Fruit fly (Drosophila melanogaster) whole organism, wandering third instar larva: ENCODE measurements around the gene Nfs1.

Experiments
- Abd-B ChIP-seq: fragments of >200 bp; optimal IDR thresholded peaks from 2 replicates; lab custom pipeline; 2017; ENCODE audit warnings: missing biosample characterization, missing genetic modification characterization
- Dfd ChIP-seq: fragments of >200 bp; optimal IDR thresholded peaks from 2 replicates; lab custom pipeline; 2017; ENCODE audit warnings: missing biosample characterization, missing genetic modification characterization
- Mio ChIP-seq: sonication (Bioruptor generic); optimal IDR thresholded peaks from 2 replicates; lab custom pipeline; 2016; ENCODE audit warnings: missing biosample characterization, missing genetic modification characterization
- Myc ChIP-seq: fragments of >200 bp; optimal IDR thresholded peaks from 2 replicates; lab custom pipeline; 2017
- OdsH ChIP-seq: fragments of 200-800 bp; sonication (Bioruptor generic); optimal IDR thresholded peaks from 2 replicates; lab custom pipeline; 2016; ENCODE audit warnings: missing biosample characterization, mild to moderate bottlenecking, missing genetic modification characterization
- Rel ChIP-seq, 2 experiments: fragments of 200-800 bp; sonication (Bioruptor generic) in 1 of 2; optimal IDR thresholded peaks; 2 replicates in 1 of 2; 3 replicates in 1 of 2; lab custom pipeline; 2016 to 2019; ENCODE audit warnings: mild to moderate bottlenecking in 2 of 2, missing biosample characterization in 2 of 2, missing genetic modification characterization in 2 of 2, moderate library complexity in 1 of 2
- fru ChIP-seq: fragments of 200-800 bp; sonication (Bioruptor generic); optimal IDR thresholded peaks from 3 replicates; lab custom pipeline; 2016; ENCODE audit warnings: missing biosample characterization, mild to moderate bottlenecking, missing genetic modification characterization
- h ChIP-seq: fragments of 200-800 bp; sonication (Bioruptor generic); optimal IDR thresholded peaks from 3 replicates; lab custom pipeline; 2016; ENCODE audit warnings: missing biosample characterization, mild to moderate bottlenecking, missing genetic modification characterization
- rgr ChIP-seq: fragments of 200-800 bp; sonication (Bioruptor generic); optimal IDR thresholded peaks from 3 replicates; lab custom pipeline; 2016; ENCODE audit warnings: missing biosample characterization, mild to moderate bottlenecking, missing genetic modification characterization
- usp ChIP-seq: fragments of >200 bp; optimal IDR thresholded peaks from 2 replicates; lab custom pipeline; 2017; ENCODE audit warnings: missing biosample characterization, missing genetic modification characterization

- no peak for TF ChIP-seq OdsH (GFP tag; lab: Kevin White, UChicago)
- no peak for TF ChIP-seq Abd-B (GFP tag; lab: Kevin White, UChicago)
- TF ChIP-seq Rel (GFP tag; optimal IDR thresholded peaks at IDR 0.05; lab: Kevin White, UChicago) = no peak
- peak; percentile 96 for TF ChIP-seq Rel (tag; optimal IDR thresholded peaks at IDR 0.05; lab: Kevin White, UChicago)
- peak; percentile 86 for TF ChIP-seq h
- peak; percentile 45 for TF ChIP-seq rgr
- no peak for TF ChIP-seq Myc
- TF ChIP-seq Mio (GFP tag; lab: Kevin White, UChicago) = no peak
- peak; percentile 56 for TF ChIP-seq fru
- TF ChIP-seq usp (GFP tag; lab: Kevin White, UChicago) = no peak
- TF ChIP-seq Dfd (GFP tag; lab: Kevin White, UChicago) = no peak
Measured at dm6 chr2L:12007331-12007791, 7.9 kb downstream of the Nfs1 start.
